Fruit fly (Drosophila melanogaster): Measurements from ENCODE around the gene PTPMT1.

Gene PTPMT1

DNA sequence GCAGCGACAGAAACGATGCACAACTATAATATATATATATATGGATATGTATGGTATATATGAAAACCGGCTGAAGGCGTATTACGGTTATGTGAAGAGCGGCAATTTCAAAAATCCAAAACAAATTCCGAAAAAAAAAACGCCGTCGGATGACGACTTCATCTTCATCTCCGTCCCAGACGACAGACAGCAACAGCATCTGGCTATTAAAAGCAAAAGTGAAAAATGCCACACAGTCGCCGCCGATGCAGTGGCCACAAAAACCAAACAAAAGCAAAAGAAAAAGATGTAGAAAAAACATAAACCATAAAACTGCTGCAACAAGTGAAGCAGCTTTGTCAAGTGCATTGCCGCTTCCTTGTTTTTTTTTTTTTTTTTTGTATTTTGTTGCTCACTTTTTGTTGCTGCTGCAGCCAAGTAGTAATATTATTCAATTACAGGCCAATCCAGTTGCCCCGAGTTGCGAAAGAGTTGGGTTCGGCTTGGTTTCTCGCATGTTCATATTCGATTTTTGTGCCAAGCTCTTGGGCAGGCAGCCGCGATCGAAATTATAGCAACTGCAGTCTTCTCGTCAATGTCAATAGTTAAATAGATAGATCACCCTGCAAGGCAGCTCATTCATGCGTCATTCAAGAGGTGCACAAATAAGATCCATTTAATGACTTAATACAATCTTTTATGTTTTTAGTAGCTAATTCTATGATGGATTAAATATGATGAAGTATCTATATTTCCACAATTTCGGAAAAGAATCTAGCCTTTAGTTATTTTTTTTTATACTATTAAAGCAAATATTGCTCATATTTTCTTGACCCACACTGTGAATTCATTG is 23.4 kb upstream of the PTPMT1 start:
- TF ChIP-seq psq (optimal IDR thresholded peaks at IDR 0.05) (no peak), pan (optimal IDR thresholded peaks at IDR 0.05) (no peak), usp (GFP tag; optimal IDR thresholded peaks at IDR 0.05) (no peak), CG8478 (optimal IDR thresholded peaks at IDR 0.05) (no peak), EcR (GFP tag; optimal IDR thresholded peaks at IDR 0.05) (no peak), Dll (optimal IDR thresholded peaks at IDR 0.05) (no peak)

DNA sequence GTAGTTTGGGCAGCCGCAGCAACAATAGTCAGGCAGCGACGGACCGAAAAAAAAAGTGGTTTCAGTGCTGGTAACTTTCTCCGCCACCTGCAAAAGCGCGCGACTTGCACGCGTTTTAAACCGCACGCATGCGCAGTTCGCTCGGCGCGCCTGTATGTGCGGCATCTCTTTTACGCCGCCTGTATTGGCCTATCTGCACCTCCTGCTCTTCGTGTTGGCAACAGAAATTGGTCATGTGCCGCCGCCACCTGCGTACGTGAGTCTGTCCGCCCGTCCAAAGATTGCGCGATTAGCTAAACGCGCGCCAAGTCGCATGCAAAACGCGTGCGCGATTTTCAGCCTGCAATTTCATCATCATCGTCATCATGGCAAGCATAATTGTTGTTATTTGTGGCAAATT is 22.5 kb upstream of the PTPMT1 start:
- TF ChIP-seq usp (GFP tag; optimal IDR thresholded peaks at IDR 0.05), result no peak
- TF ChIP-seq EcR (GFP tag; optimal IDR thresholded peaks at IDR 0.05), result no peak
- TF ChIP-seq CG8478 (optimal IDR thresholded peaks at IDR 0.05), result no peak
- no peak for TF ChIP-seq pan (optimal IDR thresholded peaks at IDR 0.05)
- TF ChIP-seq Dll (optimal IDR thresholded peaks at IDR 0.05), result no peak
- TF ChIP-seq psq (optimal IDR thresholded peaks at IDR 0.05), result no peak

DNA sequence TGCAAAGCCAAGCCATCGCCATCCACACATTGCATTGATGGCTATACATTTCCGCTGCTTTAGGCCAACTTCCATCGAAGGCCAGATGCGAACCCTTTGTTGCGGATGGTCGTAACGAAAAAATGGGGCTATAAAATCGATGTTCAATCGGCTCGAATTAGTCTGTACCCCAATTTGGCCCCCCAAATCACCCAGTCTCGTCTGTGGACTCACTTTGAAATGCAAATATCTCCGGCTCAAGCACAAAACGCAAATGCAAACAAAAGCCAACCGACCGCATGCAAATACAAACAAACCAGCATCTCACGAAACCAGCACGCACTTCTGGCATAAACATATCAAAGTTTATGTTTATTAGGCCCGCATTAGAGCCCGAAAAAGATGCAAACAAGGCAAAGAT is 21.8 kb upstream of the PTPMT1 start:
- TF ChIP-seq CG8478 (optimal IDR thresholded peaks at IDR 0.05), result no peak
- no peak for TF ChIP-seq EcR (GFP tag; optimal IDR thresholded peaks at IDR 0.05)
- no peak for TF ChIP-seq pan (optimal IDR thresholded peaks at IDR 0.05)
- TF ChIP-seq psq (optimal IDR thresholded peaks at IDR 0.05), result no peak
- no peak for TF ChIP-seq Dll (optimal IDR thresholded peaks at IDR 0.05)
- no peak for TF ChIP-seq usp (GFP tag; optimal IDR thresholded peaks at IDR 0.05)

DNA sequence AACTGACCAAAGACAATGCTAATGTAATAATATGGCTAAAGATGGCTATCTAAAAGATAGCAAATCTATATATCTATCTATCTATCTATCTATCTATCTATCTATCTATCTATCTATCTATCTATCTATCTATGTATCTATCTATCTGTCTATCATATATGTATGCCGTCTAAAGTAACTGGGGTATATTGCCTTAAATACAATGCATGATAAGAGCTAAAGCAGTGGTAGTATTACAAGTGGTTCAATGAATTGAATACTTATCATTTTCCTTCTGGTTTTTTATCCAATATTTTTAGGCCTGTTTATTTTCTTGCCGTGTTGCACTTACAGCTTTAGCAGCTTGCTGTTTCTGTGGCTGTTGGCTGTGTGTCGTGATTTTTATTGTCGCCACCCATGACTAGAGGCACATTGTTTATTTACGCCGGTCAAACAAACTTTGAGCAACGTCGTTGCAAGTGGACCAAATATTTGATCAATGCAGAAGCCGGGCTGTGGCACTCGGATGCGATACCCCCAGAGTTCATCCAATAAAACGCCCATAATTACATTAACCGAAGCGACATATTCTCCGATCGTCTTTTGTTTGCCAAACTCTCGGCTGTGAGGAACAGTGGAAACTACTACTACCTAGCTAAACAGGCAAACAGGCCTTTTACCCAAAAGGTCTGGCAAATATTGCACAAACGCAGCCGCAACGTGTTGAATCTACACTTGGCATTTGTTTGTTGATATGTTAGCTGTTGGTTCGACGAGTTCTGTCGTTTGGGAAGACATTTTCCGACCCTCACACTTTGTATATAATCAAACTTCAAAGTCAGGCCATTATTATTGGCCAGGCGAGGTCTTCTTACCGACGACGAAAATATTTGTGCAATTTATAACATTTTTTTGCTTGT is 20.2 kb upstream of the PTPMT1 start:
- TF ChIP-seq EcR (GFP tag; optimal IDR thresholded peaks at IDR 0.05), result no peak
- no peak for TF ChIP-seq usp (GFP tag; optimal IDR thresholded peaks at IDR 0.05)
- no peak for TF ChIP-seq CG8478 (optimal IDR thresholded peaks at IDR 0.05)
- no peak for TF ChIP-seq Dll (optimal IDR thresholded peaks at IDR 0.05)
- TF ChIP-seq pan (optimal IDR thresholded peaks at IDR 0.05), result no peak
- TF ChIP-seq psq (optimal IDR thresholded peaks at IDR 0.05), result no peak

DNA sequence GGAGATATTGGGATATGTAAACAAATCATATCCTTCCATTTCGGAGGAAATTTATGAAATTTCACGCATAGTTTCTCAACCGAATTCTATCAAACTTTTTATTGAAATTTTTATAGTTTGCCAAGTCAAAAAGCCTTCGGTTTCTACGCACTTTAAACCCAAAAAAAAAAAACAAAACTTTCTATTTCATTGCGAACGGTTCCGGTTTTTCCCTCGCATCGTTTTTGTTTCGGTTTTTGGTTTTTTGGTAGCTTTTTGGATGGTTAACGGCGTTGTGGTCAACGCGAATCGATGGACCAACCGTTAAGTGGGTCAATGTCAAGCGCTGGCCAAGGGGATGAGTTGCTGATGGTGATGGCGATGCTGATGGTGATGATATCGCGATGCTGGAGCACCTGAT is 17.2 kb upstream of the PTPMT1 start:
- TF ChIP-seq EcR (GFP tag; optimal IDR thresholded peaks at IDR 0.05) (no peak), psq (optimal IDR thresholded peaks at IDR 0.05) (no peak), CG8478 (optimal IDR thresholded peaks at IDR 0.05) (no peak), pan (optimal IDR thresholded peaks at IDR 0.05) (no peak), usp (GFP tag; optimal IDR thresholded peaks at IDR 0.05) (no peak)

DNA sequence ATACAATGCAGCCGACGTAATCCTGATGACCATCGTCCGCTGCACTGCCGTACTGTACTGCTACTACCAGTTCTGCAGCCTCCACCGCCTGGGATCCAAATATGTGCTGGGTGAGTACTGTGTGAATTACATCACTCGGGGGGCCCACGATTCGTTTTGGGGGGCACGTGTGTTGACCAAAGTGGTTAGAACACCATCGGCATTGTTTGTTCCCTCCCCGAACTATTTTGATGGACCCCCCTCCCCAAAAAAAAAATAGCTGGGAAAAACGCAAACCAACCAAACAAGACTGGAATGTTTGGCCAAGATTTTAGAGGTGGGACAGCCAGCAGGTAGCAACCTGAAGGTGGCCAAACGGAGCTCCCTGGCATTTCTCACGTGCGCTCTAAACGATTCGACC is 10.7 kb upstream of the PTPMT1 start:
- TF ChIP-seq Dll (optimal IDR thresholded peaks at IDR 0.05) (no peak), usp (GFP tag; optimal IDR thresholded peaks at IDR 0.05) (no peak), pan (optimal IDR thresholded peaks at IDR 0.05) (no peak), CG8478 (optimal IDR thresholded peaks at IDR 0.05) (no peak), psq (optimal IDR thresholded peaks at IDR 0.05) (no peak), EcR (GFP tag; optimal IDR thresholded peaks at IDR 0.05) (no peak)

DNA sequence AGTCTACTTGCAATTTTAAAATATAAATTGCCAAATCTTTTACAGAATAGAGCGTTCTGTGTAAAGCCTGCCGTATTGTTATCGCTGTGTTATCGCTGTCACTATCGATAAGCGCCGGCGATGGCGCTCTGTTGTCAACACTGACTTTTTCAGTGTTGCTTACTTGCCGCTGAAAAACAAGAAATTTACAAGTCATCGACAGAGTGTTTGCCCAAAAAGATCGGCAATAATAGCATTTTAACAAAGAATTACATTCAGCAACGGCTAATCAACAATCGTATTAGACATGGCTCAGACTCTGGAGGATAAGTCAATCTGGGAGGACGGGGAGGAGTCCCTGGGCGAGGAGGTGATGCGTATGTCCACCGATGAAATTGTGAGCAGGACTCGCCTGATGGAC is 5.4 kb upstream of the PTPMT1 start, which contains the start of the genes RanBP3 and Rpt5:
RanBP3 (minus strand) TSS at position 107 of the 400 bp plus-strand sequence.
Rpt5 (plus strand) TSS at position 149 of the 400 bp plus-strand sequence.
- TF ChIP-seq pan (optimal IDR thresholded peaks at IDR 0.05), result no peak

DNA sequence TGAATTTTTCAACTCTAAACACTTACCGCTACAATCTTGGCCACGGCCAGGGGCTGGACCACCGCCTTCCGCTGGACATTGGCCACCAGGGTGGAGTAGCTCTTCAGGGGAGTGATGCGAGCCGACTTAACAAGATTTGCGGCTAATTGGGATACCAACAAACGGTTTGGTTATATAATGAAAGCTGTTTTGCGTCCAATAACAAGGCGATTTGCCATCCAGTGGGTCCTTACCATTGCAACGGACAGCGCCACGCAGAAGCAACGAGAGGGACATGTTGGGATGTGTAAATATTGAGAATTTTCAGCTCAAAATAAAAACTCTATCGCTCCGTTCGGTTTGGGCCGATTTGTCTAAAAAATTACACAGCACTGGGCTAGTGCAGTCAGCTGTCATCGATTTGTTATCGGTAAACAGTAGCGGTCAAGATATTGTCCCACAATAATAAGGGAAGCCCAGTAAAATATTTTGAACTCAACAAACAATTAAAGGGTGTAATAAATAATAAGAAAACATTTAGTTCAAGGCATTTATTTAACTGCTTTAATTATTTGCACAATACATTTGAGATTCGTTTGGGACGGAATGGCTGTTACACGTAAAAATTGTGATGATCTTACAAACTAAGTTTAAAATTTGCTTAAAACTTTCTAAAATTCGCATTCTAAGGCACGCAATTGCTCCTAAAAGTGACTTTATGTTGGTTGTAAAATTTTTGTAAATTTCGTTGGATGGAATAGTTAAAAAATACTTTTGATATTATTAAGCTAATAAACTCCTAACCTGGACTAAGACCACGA is 2.3 kb downstream of the PTPMT1 start, which contains the start of gene SdhD:
SdhD (minus strand) TSS at position 382 of the 800 bp plus-strand sequence.
- TF ChIP-seq EcR (GFP tag; optimal IDR thresholded peaks at IDR 0.05) (no peak), usp (GFP tag; optimal IDR thresholded peaks at IDR 0.05) (no peak), pan (optimal IDR thresholded peaks at IDR 0.05) (no peak), psq (optimal IDR thresholded peaks at IDR 0.05) (no peak), CG8478 (optimal IDR thresholded peaks at IDR 0.05) (no peak), Dll (optimal IDR thresholded peaks at IDR 0.05) (no peak)

DNA sequence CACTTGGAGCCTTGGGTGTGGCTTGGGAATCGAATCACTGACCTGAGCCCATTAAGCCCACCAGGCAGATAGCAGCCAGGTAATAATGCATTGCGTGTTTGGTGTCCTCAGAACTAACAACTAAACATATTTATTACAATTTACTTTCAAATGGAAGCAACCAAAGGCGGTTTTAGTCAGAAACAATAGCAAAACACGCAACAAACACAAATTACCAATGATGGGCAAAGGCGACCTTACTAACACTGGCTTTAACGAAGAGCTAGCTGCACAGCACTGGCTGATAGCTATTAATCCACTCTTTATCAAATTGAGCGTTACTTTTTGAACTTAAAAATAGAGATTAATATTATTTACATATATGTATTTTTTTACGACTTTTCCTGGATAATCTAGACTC is 4.9 kb downstream of the PTPMT1 start, which contains the start of gene udt:
udt (minus strand) TSS at position 249 of the 400 bp plus-strand sequence.
- no peak for TF ChIP-seq pan (optimal IDR thresholded peaks at IDR 0.05)

DNA sequence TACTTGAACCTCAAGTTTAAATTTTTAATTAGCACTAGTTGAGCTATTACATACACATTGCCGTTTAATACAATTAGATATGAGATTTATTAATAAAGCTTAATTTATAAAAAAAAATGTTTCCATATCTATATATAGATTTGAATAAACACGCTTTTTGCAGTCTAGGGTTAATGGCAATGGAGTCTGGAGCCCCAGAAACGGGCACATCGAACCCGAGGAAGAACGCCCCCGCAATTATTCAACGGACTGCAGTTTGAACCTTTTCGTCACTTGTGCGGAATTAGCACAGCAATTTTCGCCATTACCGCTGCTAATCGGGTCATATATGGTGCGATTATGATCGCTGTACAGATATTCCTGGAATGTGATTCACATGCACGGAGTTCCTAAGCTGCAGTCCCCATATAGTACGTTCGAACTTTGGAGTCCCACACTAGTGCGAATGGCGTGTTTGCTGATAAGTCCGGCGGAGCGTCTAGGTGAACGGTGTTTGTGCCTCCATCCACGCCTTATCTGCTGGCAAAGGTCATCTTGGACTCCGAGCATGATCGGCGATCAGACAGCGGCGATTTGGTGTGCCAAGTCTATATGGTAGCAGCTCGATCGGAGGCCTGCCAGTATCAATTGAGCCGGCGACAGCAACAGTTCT is 5.6 kb downstream of the PTPMT1 start, which contains the start of gene Lsd-1:
Lsd-1 (plus strand) TSS at position 236 of the 652 bp plus-strand sequence.
- TF ChIP-seq usp (GFP tag; optimal IDR thresholded peaks at IDR 0.05), result no peak
- TF ChIP-seq pan (optimal IDR thresholded peaks at IDR 0.05), result no peak
- no peak for TF ChIP-seq Dll (optimal IDR thresholded peaks at IDR 0.05)
- TF ChIP-seq psq (optimal IDR thresholded peaks at IDR 0.05), result no peak
- TF ChIP-seq CG8478 (optimal IDR thresholded peaks at IDR 0.05), result no peak
- TF ChIP-seq EcR (GFP tag; optimal IDR thresholded peaks at IDR 0.05), result no peak

DNA sequence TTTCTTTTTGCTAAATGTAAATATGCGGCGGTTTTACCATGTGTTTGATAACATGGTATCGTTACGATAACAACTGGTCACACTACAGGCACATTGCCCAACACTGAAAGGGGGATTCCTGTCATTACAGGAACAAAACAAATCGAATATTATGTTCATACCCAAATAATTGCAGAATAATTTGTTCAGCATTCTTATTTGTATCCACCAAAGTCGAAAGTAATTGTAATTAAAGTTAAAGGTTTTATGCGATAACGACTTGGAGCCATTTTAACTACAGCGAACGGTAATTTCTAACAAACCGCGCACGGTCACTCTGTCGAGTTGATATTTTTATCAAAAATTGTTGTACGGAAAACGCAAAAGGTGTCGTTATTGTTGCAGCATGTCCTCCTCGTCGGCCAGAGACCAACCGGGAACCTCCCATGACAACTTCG is 9.3 kb downstream of the PTPMT1 start, which contains the start of the genes CG10214 and CG10375:
CG10214 (minus strand) TSS at position 72 of the 437 bp plus-strand sequence.
CG10375 (plus strand) TSS at position 296 of the 437 bp plus-strand sequence.
- TF ChIP-seq Dll (optimal IDR thresholded peaks at IDR 0.05), result no peak
- no peak for TF ChIP-seq EcR (GFP tag; optimal IDR thresholded peaks at IDR 0.05)
- TF ChIP-seq psq (optimal IDR thresholded peaks at IDR 0.05), result no peak
- TF ChIP-seq usp (GFP tag; optimal IDR thresholded peaks at IDR 0.05), result no peak
- no peak for TF ChIP-seq pan (optimal IDR thresholded peaks at IDR 0.05)
- no peak for TF ChIP-seq CG8478 (optimal IDR thresholded peaks at IDR 0.05)

Data from whole organism.